Fruit fly (Drosophila melanogaster) whole organism, prepupa: ENCODE results near the gene Gfat2.
A peak's percentile ranks its signal among the peaks of the same experiment; 100 is the strongest.

Experiments
- CG10669 ChIP-seq: fragments of 200-800 bp; sonication (Bioruptor generic); optimal IDR thresholded peaks from 3 replicates; lab custom pipeline; 2018; ENCODE audit warnings: missing biosample characterization, mild to moderate bottlenecking, missing genetic modification characterization, moderate library complexity
- CG11294 ChIP-seq: fragments of 200-800 bp; sonication (Bioruptor generic); IDR thresholded peaks from 2 replicates; pipeline ENCODE4 v1.3.6; 2022; ENCODE audit warnings: missing biosample characterization, missing genetic modification characterization
- CG11762 ChIP-seq: fragments of 200-800 bp; sonication (Bioruptor generic); optimal IDR thresholded peaks from 3 replicates; lab custom pipeline; 2016; ENCODE audit warnings: missing biosample characterization, missing genetic modification characterization; ENCODE audit not compliant: insufficient read depth
- CG11902 ChIP-seq: fragments of 200-800 bp; sonication (Bioruptor generic); optimal IDR thresholded peaks from 3 replicates; lab custom pipeline; 2016; ENCODE audit warnings: missing biosample characterization, missing genetic modification characterization
- CG3032 ChIP-seq: fragments of 200-800 bp; optimal IDR thresholded peaks from 2 replicates; lab custom pipeline; 2019; ENCODE audit warnings: missing biosample characterization, mild to moderate bottlenecking, missing genetic modification characterization, moderate library complexity
- CG32006 ChIP-seq: fragments of 200-800 bp; sonication (Bioruptor generic); optimal IDR thresholded peaks from 3 replicates; lab custom pipeline; 2017; ENCODE audit warnings: missing biosample characterization, mild to moderate bottlenecking, missing genetic modification characterization
- CG6792 ChIP-seq: fragments of 200-800 bp; sonication (Bioruptor generic); optimal IDR thresholded peaks from 3 replicates; lab custom pipeline; 2016; ENCODE audit warnings: missing biosample characterization, missing genetic modification characterization
- CG6854 ChIP-seq: fragments of 200-800 bp; sonication (Bioruptor generic); optimal IDR thresholded peaks from 2 replicates; lab custom pipeline; 2017; ENCODE audit warnings: missing biosample characterization, mild to moderate bottlenecking, missing genetic modification characterization
- CG8119 ChIP-seq: fragments of 200-800 bp; sonication (Bioruptor generic); IDR thresholded peaks from 3 replicates; pipeline ENCODE4 v1.3.6; 2022; ENCODE audit warnings: missing biosample characterization, missing genetic modification characterization
- CG8319 ChIP-seq: fragments of 200-800 bp; sonication (Bioruptor generic); optimal IDR thresholded peaks from 3 replicates; lab custom pipeline; 2016; ENCODE audit warnings: missing biosample characterization, missing genetic modification characterization
- CG8632 ChIP-seq: fragments of 200-800 bp; sonication (Bioruptor generic); optimal IDR thresholded peaks from 3 replicates; lab custom pipeline; 2016; ENCODE audit warnings: missing biosample characterization, missing genetic modification characterization
- Eip75B ChIP-seq: fragments of 200-800 bp; sonication (Bioruptor generic); optimal IDR thresholded peaks from 3 replicates; lab custom pipeline; 2016; ENCODE audit warnings: missing biosample characterization, missing genetic modification characterization
- Eip93F ChIP-seq: fragments of 200-800 bp; sonication (Bioruptor generic); optimal IDR thresholded peaks from 2 replicates; lab custom pipeline; 2016; ENCODE audit warnings: missing biosample characterization, mild to moderate bottlenecking, missing genetic modification characterization
- Ets21C ChIP-seq: fragments of 200-800 bp; sonication (Bioruptor generic); optimal IDR thresholded peaks from 3 replicates; lab custom pipeline; 2016; ENCODE audit warnings: missing biosample characterization, missing genetic modification characterization
- Gug ChIP-seq: fragments of 200-800 bp; sonication (Bioruptor generic); IDR thresholded peaks from 2 replicates; pipeline ENCODE4 v1.3.6; 2022; ENCODE audit warnings: missing biosample characterization, missing genetic modification characterization
- Lpt ChIP-seq: fragments of 200-800 bp; sonication (Bioruptor generic); optimal IDR thresholded peaks from 3 replicates; lab custom pipeline; 2016; ENCODE audit warnings: missing biosample characterization, missing genetic modification characterization
- Met ChIP-seq: fragments of 200-800 bp; sonication (Bioruptor generic); optimal IDR thresholded peaks from 3 replicates; lab custom pipeline; 2016; ENCODE audit warnings: missing biosample characterization, missing genetic modification characterization
- OdsH ChIP-seq: fragments of 200-800 bp; sonication (Bioruptor generic); optimal IDR thresholded peaks from 3 replicates; lab custom pipeline; 2016; ENCODE audit warnings: missing biosample characterization, missing genetic modification characterization
- Smox ChIP-seq: fragments of 200-800 bp; sonication (Bioruptor generic); optimal IDR thresholded peaks from 3 replicates; lab custom pipeline; 2016; ENCODE audit warnings: missing biosample characterization, missing genetic modification characterization
- Sox15 ChIP-seq: fragments of 200-800 bp; sonication (Bioruptor generic); optimal IDR thresholded peaks from 3 replicates; lab custom pipeline; 2016; ENCODE audit warnings: missing biosample characterization, missing genetic modification characterization
- acj6 ChIP-seq: fragments of 200-800 bp; sonication (Bioruptor generic); optimal IDR thresholded peaks from 3 replicates; lab custom pipeline; 2016; ENCODE audit warnings: missing biosample characterization, missing genetic modification characterization
- cyc ChIP-seq: fragments of 200-800 bp; sonication (Bioruptor generic); optimal IDR thresholded peaks from 3 replicates; lab custom pipeline; 2016; ENCODE audit warnings: missing biosample characterization, missing genetic modification characterization
- dac ChIP-seq: fragments of 200-800 bp; sonication (Bioruptor generic); optimal IDR thresholded peaks from 2 replicates; lab custom pipeline; 2017; ENCODE audit warnings: missing biosample characterization, mild to moderate bottlenecking, missing genetic modification characterization
- fd85E ChIP-seq: fragments of 200-800 bp; sonication (Bioruptor generic); optimal IDR thresholded peaks from 3 replicates; lab custom pipeline; 2016; ENCODE audit warnings: missing biosample characterization, missing genetic modification characterization
- spab ChIP-seq: fragments of 200-800 bp; sonication (Bioruptor generic); optimal IDR thresholded peaks from 2 replicates; lab custom pipeline; 2017; ENCODE audit warnings: missing biosample characterization, mild to moderate bottlenecking, missing genetic modification characterization, missing genetic modification reagents
- ss ChIP-seq, 2 experiments: fragments of 200-800 bp; sonication (Bioruptor generic); optimal IDR thresholded peaks; 2 replicates in 1 of 2; 3 replicates in 1 of 2; lab custom pipeline; 2017 to 2018; ENCODE audit warnings: mild to moderate bottlenecking in 2 of 2, missing biosample characterization in 2 of 2, missing genetic modification characterization in 2 of 2, moderate library complexity in 1 of 2
- svp ChIP-seq: fragments of 200-800 bp; sonication (Bioruptor generic); peaks from one replicate; lab custom pipeline; 2016; ENCODE audit warnings: missing biosample characterization, missing genetic modification characterization

The Gfat2 gene

dm6 chr3R:28293748-28294147, 45.8 kb downstream of the Gfat2 start, which contains the start of gene UQCR-14L:
Gene UQCR-14L (plus strand): TSS chr3R:28294048.
- TF ChIP-seq dac: no peak
- no peak for TF ChIP-seq CG10669 (GFP tag; lab: Kevin White, UChicago)
- no peak for TF ChIP-seq Ets21C (GFP tag; lab: Kevin White, UChicago)
- TF ChIP-seq CG8119 (GFP tag; lab: Robert Waterston, UW): no peak
- TF ChIP-seq svp (GFP tag; lab: Kevin White, UChicago): peak; percentile 35
- TF ChIP-seq, all 60 proteins: peak for 1

dm6 chr3R:28292498-28292897, 47.1 kb downstream of the Gfat2 start, which contains the start of gene Mst98Cb:
Gene Mst98Cb (plus strand): TSS chr3R:28292798.
- TF ChIP-seq CG32006 (GFP tag; lab: Kevin White, UChicago) (no peak), ss (GFP tag; optimal IDR thresholded peaks at IDR 0.05; lab: Kevin White, UChicago) (no peak), svp (GFP tag; lab: Kevin White, UChicago) (no peak), CG6792 (GFP tag; lab: Kevin White, UChicago) (no peak), spab (no peak), cyc (GFP tag; lab: Kevin White, UChicago) (no peak), Sox15 (GFP tag; lab: Kevin White, UChicago) (no peak), Smox (GFP tag; lab: Kevin White, UChicago) (no peak), dac (no peak), OdsH (GFP tag; lab: Kevin White, UChicago) (no peak)

dm6 chr3R:28291038-28291437, 48.5 kb downstream of the Gfat2 start, which contains the start of gene Mst98Ca:
Gene Mst98Ca (plus strand): TSS chr3R:28291338.
- no peak for TF ChIP-seq CG8319
- TF ChIP-seq Met (GFP tag; lab: Kevin White, UChicago): no peak
- TF ChIP-seq acj6 (GFP tag; lab: Kevin White, UChicago): no peak
- no peak for TF ChIP-seq Eip75B (GFP tag; lab: Kevin White, UChicago)
- TF ChIP-seq CG11294 (GFP tag; lab: Robert Waterston, UW): no peak
- no peak for TF ChIP-seq dac
- no peak for TF ChIP-seq CG8119 (GFP tag; lab: Robert Waterston, UW)
- no peak for TF ChIP-seq Ets21C (GFP tag; lab: Kevin White, UChicago)
- TF ChIP-seq fd85E (GFP tag; lab: Kevin White, UChicago): no peak
- TF ChIP-seq Eip93F (GFP tag; lab: Kevin White, UChicago): no peak
- no peak for TF ChIP-seq CG6854
- TF ChIP-seq Gug (GFP tag; lab: Robert Waterston, UW): no peak
- TF ChIP-seq CG3032 (tag; lab: Kevin White, UChicago): no peak
- no peak for TF ChIP-seq OdsH (GFP tag; lab: Kevin White, UChicago)
- no peak for TF ChIP-seq CG11902 (GFP tag; lab: Kevin White, UChicago)
- TF ChIP-seq CG11762 (GFP tag; lab: Kevin White, UChicago): no peak
- TF ChIP-seq CG8632 (GFP tag; lab: Kevin White, UChicago): no peak
- TF ChIP-seq Lpt: no peak
